Fruit fly (Drosophila melanogaster) whole organism, wandering third instar larva: ENCODE data around the gene Mad.
A peak's percentile ranks its signal among the peaks of the same experiment; 100 is the strongest.

Experiments
- Abd-B ChIP-seq: fragments of >200 bp; optimal IDR thresholded peaks from 2 replicates; lab custom pipeline; 2017; ENCODE audit warnings: missing biosample characterization, missing genetic modification characterization
- CG9705 ChIP-seq: fragments of 200-800 bp; sonication (Bioruptor generic); optimal IDR thresholded peaks from 2 replicates; lab custom pipeline; 2018; ENCODE audit warnings: missing biosample characterization, mild to moderate bottlenecking, missing genetic modification characterization
- CrebA ChIP-seq: fragments of 200-800 bp; sonication (Bioruptor generic); optimal IDR thresholded peaks from 2 replicates; lab custom pipeline; 2016; ENCODE audit warnings: missing biosample characterization, mild to moderate bottlenecking, missing genetic modification characterization, borderline replicate concordance
- Dfd ChIP-seq: fragments of >200 bp; optimal IDR thresholded peaks from 2 replicates; lab custom pipeline; 2017; ENCODE audit warnings: missing biosample characterization, missing genetic modification characterization
- Dif ChIP-seq: fragments of 200-275, 200-300 bp; sonication (Bioruptor generic); optimal IDR thresholded peaks from 2 replicates; lab custom pipeline; 2018; ENCODE audit warnings: missing biosample characterization, missing genetic modification characterization; ENCODE audit not compliant: partially characterized antibody
- HLH106 ChIP-seq: fragments of 200-800 bp; optimal IDR thresholded peaks from 3 replicates; lab custom pipeline; 2019; ENCODE audit warnings: missing biosample characterization, mild to moderate bottlenecking, missing genetic modification characterization, moderate library complexity
- Hnf4 ChIP-seq: fragments of 200-800 bp; sonication (Bioruptor generic); optimal IDR thresholded peaks from 2 replicates; lab custom pipeline; 2016; ENCODE audit warnings: missing biosample characterization, mild to moderate bottlenecking, missing genetic modification characterization
- Hr78 ChIP-seq: fragments of >200 bp; optimal IDR thresholded peaks from 2 replicates; lab custom pipeline; 2017; ENCODE audit warnings: missing biosample characterization, missing genetic modification characterization
- Hr83 ChIP-seq: fragments of 200-300 bp; sonication (Bioruptor generic); optimal IDR thresholded peaks from 2 replicates; lab custom pipeline; 2016; ENCODE audit warnings: missing biosample characterization, mild to moderate bottlenecking, missing genetic modification characterization, moderate library complexity; ENCODE audit not compliant: poor library complexity, severe bottlenecking
- Jra ChIP-seq: sonication (Bioruptor generic); optimal IDR thresholded peaks from 2 replicates; lab custom pipeline; 2016; ENCODE audit warnings: missing biosample characterization, missing genetic modification characterization
- Mio ChIP-seq: sonication (Bioruptor generic); optimal IDR thresholded peaks from 2 replicates; lab custom pipeline; 2016; ENCODE audit warnings: missing biosample characterization, missing genetic modification characterization
- Myc ChIP-seq: fragments of >200 bp; optimal IDR thresholded peaks from 2 replicates; lab custom pipeline; 2017
- N ChIP-seq: fragments of >200 bp; optimal IDR thresholded peaks from 2 replicates; lab custom pipeline; 2018; ENCODE audit warnings: missing biosample characterization, missing external identifiers, missing genetic modification characterization
- Rel ChIP-seq, 2 experiments: fragments of 200-800 bp; sonication (Bioruptor generic) in 1 of 2; optimal IDR thresholded peaks; 2 replicates in 1 of 2; 3 replicates in 1 of 2; lab custom pipeline; 2016 to 2019; ENCODE audit warnings: mild to moderate bottlenecking in 2 of 2, missing biosample characterization in 2 of 2, missing genetic modification characterization in 2 of 2, moderate library complexity in 1 of 2
- Sp1 ChIP-seq: fragments of 200-800 bp; sonication (Bioruptor generic); optimal IDR thresholded peaks from 3 replicates; lab custom pipeline; 2019; ENCODE audit warnings: missing biosample characterization, mild to moderate bottlenecking, missing genetic modification characterization, moderate library complexity
- Vsx2 ChIP-seq: fragments of 200-300, 225-300 bp; sonication (Bioruptor generic); optimal IDR thresholded peaks from 2 replicates; lab custom pipeline; 2018; ENCODE audit warnings: missing biosample characterization, missing genetic modification characterization; ENCODE audit not compliant: partially characterized antibody
- br ChIP-seq: fragments of 200-800 bp; sonication (Bioruptor generic); optimal IDR thresholded peaks from 2 replicates; lab custom pipeline; 2016; ENCODE audit warnings: missing biosample characterization, missing genetic modification characterization
- dmrt93B ChIP-seq: fragments of 200-800 bp; sonication (Bioruptor generic); optimal IDR thresholded peaks from 2 replicates; lab custom pipeline; 2018; ENCODE audit warnings: missing biosample characterization, mild to moderate bottlenecking, missing genetic modification characterization
- ey ChIP-seq: fragments of 200-800 bp; sonication (Bioruptor generic); optimal IDR thresholded peaks from 2 replicates; lab custom pipeline; 2016; ENCODE audit warnings: missing biosample characterization, missing genetic modification characterization
- foxo ChIP-seq, 2 experiments: fragments of 200-800 bp; sonication (Bioruptor generic); optimal IDR thresholded peaks; 2 replicates in 1 of 2; 3 replicates in 1 of 2; lab custom pipeline; 2016 to 2017; ENCODE audit warnings: missing biosample characterization in 2 of 2, missing genetic modification characterization in 2 of 2
- fru ChIP-seq: fragments of 200-800 bp; sonication (Bioruptor generic); optimal IDR thresholded peaks from 3 replicates; lab custom pipeline; 2016; ENCODE audit warnings: missing biosample characterization, mild to moderate bottlenecking, missing genetic modification characterization
- h ChIP-seq: fragments of 200-800 bp; sonication (Bioruptor generic); optimal IDR thresholded peaks from 3 replicates; lab custom pipeline; 2016; ENCODE audit warnings: missing biosample characterization, mild to moderate bottlenecking, missing genetic modification characterization
- jim ChIP-seq: fragments of 175-275, 200-325 bp; sonication (Bioruptor generic); optimal IDR thresholded peaks from 2 replicates; lab custom pipeline; 2016; ENCODE audit warnings: missing biosample characterization, mild to moderate bottlenecking, missing genetic modification characterization
- lola ChIP-seq: fragments of >200 bp; optimal IDR thresholded peaks from 2 replicates; lab custom pipeline; 2017; ENCODE audit warnings: missing biosample characterization, missing genetic modification characterization
- pan ChIP-seq: fragments of >200 bp; optimal IDR thresholded peaks from 2 replicates; lab custom pipeline; 2017
- psq ChIP-seq: fragments of 200-800 bp; sonication (Bioruptor generic); optimal IDR thresholded peaks from 3 replicates; lab custom pipeline; 2017; ENCODE audit warnings: missing biosample characterization, mild to moderate bottlenecking, missing genetic modification characterization, moderate library complexity
- rgr ChIP-seq: fragments of 200-800 bp; sonication (Bioruptor generic); optimal IDR thresholded peaks from 3 replicates; lab custom pipeline; 2016; ENCODE audit warnings: missing biosample characterization, mild to moderate bottlenecking, missing genetic modification characterization
- sage ChIP-seq: fragments of 200-800 bp; sonication (Bioruptor generic); optimal IDR thresholded peaks from 2 replicates; lab custom pipeline; 2016; ENCODE audit warnings: missing biosample characterization, mild to moderate bottlenecking, missing genetic modification characterization
- sv ChIP-seq: fragments of 200-800 bp; sonication (Bioruptor generic); optimal IDR thresholded peaks from 3 replicates; lab custom pipeline; 2016; ENCODE audit warnings: missing biosample characterization, missing genetic modification characterization
- usp ChIP-seq: fragments of >200 bp; optimal IDR thresholded peaks from 2 replicates; lab custom pipeline; 2017; ENCODE audit warnings: missing biosample characterization, missing genetic modification characterization
- woc ChIP-seq: sonication (Bioruptor generic); optimal IDR thresholded peaks from 2 replicates; lab custom pipeline; 2016; ENCODE audit warnings: missing biosample characterization, mild to moderate bottlenecking, missing genetic modification characterization

Gene Mad

dm6 chr2L:3120820-3121219 lies 38.6 kb downstream of the Mad start:
- TF ChIP-seq Myc (no peak), CrebA (GFP tag; lab: Kevin White, UChicago) (no peak), Jra (GFP tag; lab: Kevin White, UChicago) (no peak), h (GFP tag; lab: Kevin White, UChicago) (no peak), fru (GFP tag; lab: Kevin White, UChicago) (no peak), usp (GFP tag; lab: Kevin White, UChicago) (no peak)
- TF ChIP-seq, all 38 proteins: peak for 0

- TF ChIP-seq usp (GFP tag; lab: Kevin White, UChicago) (no peak), Hr83 (no peak), woc (no peak), sage (no peak), Dfd (GFP tag; lab: Kevin White, UChicago) (no peak), Mio (GFP tag; lab: Kevin White, UChicago) (no peak), br (GFP tag; lab: Kevin White, UChicago) (no peak), Sp1 (GFP tag; lab: Kevin White, UChicago) (no peak), sv (GFP tag; lab: Kevin White, UChicago) (no peak), CG9705 (GFP tag; lab: Kevin White, UChicago) (no peak), ey (GFP tag; lab: Kevin White, UChicago) (no peak)
Observed at dm6 chr2L:3119613-3120012, 39.8 kb downstream of the Mad start.

- no peak for TF ChIP-seq br (GFP tag; lab: Kevin White, UChicago)
- no peak for TF ChIP-seq Rel (GFP tag; optimal IDR thresholded peaks at IDR 0.05; lab: Kevin White, UChicago)
- TF ChIP-seq Rel (tag; optimal IDR thresholded peaks at IDR 0.05; lab: Kevin White, UChicago): no peak
- TF ChIP-seq lola: no peak
- TF ChIP-seq woc: no peak
- no peak for TF ChIP-seq foxo (GFP tag; optimal IDR thresholded peaks at IDR 0.05; lab: Kevin White, UChicago)
- no peak for TF ChIP-seq Hr78
- TF ChIP-seq, all 38 proteins: peak for 0
Observed at dm6 chr2L:3114887-3115286, 44.6 kb downstream of the Mad start.

- no peak for TF ChIP-seq CrebA (GFP tag; lab: Kevin White, UChicago)
- TF ChIP-seq Dif (GFP tag; lab: Kevin White, UChicago): no peak
- TF ChIP-seq jim (GFP tag; lab: Kevin White, UChicago): no peak
- TF ChIP-seq Vsx2: no peak
- TF ChIP-seq Sp1 (GFP tag; lab: Kevin White, UChicago): no peak
- TF ChIP-seq lola: no peak
- TF ChIP-seq Hnf4 (GFP tag; lab: Kevin White, UChicago): no peak
- no peak for TF ChIP-seq Hr83
- TF ChIP-seq br (GFP tag; lab: Kevin White, UChicago): no peak
- no peak for TF ChIP-seq Mio (GFP tag; lab: Kevin White, UChicago)
Observed at dm6 chr2L:3114132-3114531, 45.3 kb downstream of the Mad start.

- TF ChIP-seq pan (lab: Kevin White, UChicago) (no peak), lola (no peak), psq (GFP tag; lab: Kevin White, UChicago) (no peak), jim (GFP tag; lab: Kevin White, UChicago) (no peak), Hnf4 (GFP tag; lab: Kevin White, UChicago) (no peak), rgr (GFP tag; lab: Kevin White, UChicago) (no peak), Myc (no peak), dmrt93B (GFP tag; lab: Kevin White, UChicago) (no peak), Abd-B (no peak)
Observed at dm6 chr2L:3109372-3109771, 50.1 kb downstream of the Mad start, which contains the start of gene PpD6. PpD6 (plus strand) TSS chr2L:3109672.

- TF ChIP-seq psq (GFP tag; lab: Kevin White, UChicago) (no peak), Hr78 (peak; percentile 10), N (peak; percentile 92), HLH106 (no peak), Vsx2 (peak; percentile 61), Myc (peak; percentile 91)
Observed at dm6 chr2L:3107988-3108678, 51.3 kb downstream of the Mad start.
